Fruit fly (Drosophila melanogaster) whole organism, prepupa: ENCODE measurements around the gene fry.

ENCODE experiments used
- CG6792 ChIP-seq: fragments of 200-800 bp; sonication (Bioruptor generic); optimal IDR thresholded peaks from 3 replicates; lab custom pipeline; 2016; ENCODE audit warnings: missing biosample characterization, missing genetic modification characterization
- CG6808 ChIP-seq: fragments of 200-800 bp; sonication (Bioruptor generic); optimal IDR thresholded peaks from 3 replicates; lab custom pipeline; 2017; ENCODE audit warnings: missing biosample characterization, missing genetic modification characterization, mild to moderate bottlenecking, moderate library complexity, missing genetic modification reagents
- CG7368 ChIP-seq: fragments of 200-800 bp; sonication (Bioruptor generic); optimal IDR thresholded peaks from 3 replicates; lab custom pipeline; 2016; ENCODE audit warnings: missing biosample characterization, missing genetic modification characterization
- Lpt ChIP-seq: fragments of 200-800 bp; sonication (Bioruptor generic); optimal IDR thresholded peaks from 3 replicates; lab custom pipeline; 2016; ENCODE audit warnings: missing biosample characterization, missing genetic modification characterization
- Sox15 ChIP-seq: fragments of 200-800 bp; sonication (Bioruptor generic); optimal IDR thresholded peaks from 3 replicates; lab custom pipeline; 2016; ENCODE audit warnings: missing biosample characterization, missing genetic modification characterization
- fkh ChIP-seq: fragments of 200-800 bp; sonication (Bioruptor generic); optimal IDR thresholded peaks from 3 replicates; lab custom pipeline; 2017; ENCODE audit warnings: missing biosample characterization, mild to moderate bottlenecking, missing genetic modification characterization, moderate library complexity

DNA sequence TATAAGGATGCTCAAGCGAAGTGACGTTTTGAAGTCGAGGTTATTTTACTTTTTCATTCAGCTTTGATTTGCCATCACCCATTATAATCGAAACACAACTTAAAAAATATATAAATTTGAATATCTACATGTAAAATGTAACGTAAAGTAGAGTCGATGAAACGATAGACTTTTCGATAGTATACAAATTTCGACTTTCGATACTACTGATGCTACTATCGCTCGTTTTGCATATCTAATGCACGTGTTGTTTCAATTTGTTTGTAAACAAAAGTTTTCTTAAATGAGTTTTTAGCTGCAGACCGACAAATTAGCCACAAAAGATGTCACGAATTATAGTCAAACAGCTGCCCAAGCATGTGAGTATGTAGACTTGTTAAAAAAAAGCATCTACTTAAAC lies 54.9 kb downstream of the fry start, which contains the start of gene CG3335:
- no peak for TF ChIP-seq Lpt (GFP tag; lab: Kevin White, UChicago)
- no peak for TF ChIP-seq fkh
- TF ChIP-seq CG6808 (GFP tag; lab: Kevin White, UChicago): no peak
- no peak for TF ChIP-seq Sox15 (GFP tag; lab: Kevin White, UChicago)
- no peak for TF ChIP-seq CG7368 (GFP tag; lab: Kevin White, UChicago)
- TF ChIP-seq CG6792 (GFP tag; lab: Kevin White, UChicago): no peak
